Worm (Caenorhabditis elegans) whole organism, mixed stage, embryonic: Measurements from ENCODE around the gene C16C10.9.

Source experiments
- blmp-1 ChIP-seq: fragments of 150-350 bp; optimal IDR thresholded peaks from 2 replicates; lab custom pipeline; 2014; ENCODE audit warnings: missing biosample characterization, missing genetic modification characterization
- ceh-83 ChIP-seq: fragments of 200-800 bp; sonication (Bioruptor generic); optimal IDR thresholded peaks from 2 replicates; lab custom pipeline; 2018; ENCODE audit warnings: mild to moderate bottlenecking, missing genetic modification characterization, missing compliant biosample characterization
- ces-1 ChIP-seq: fragments of 150-350 bp; optimal IDR thresholded peaks from 2 replicates; lab custom pipeline; 2014; ENCODE audit warnings: missing biosample characterization, missing genetic modification reagents, missing genetic modification characterization
- drap-1 ChIP-seq: fragments of 200-800 bp; sonication (Bioruptor generic); optimal IDR thresholded peaks from 3 replicates; lab custom pipeline; 2018; ENCODE audit warnings: mild to moderate bottlenecking, missing genetic modification characterization, missing compliant biosample characterization
- flh-1 ChIP-seq: fragments of 200-800 bp; sonication (Bioruptor generic); optimal IDR thresholded peaks from 2 replicates; lab custom pipeline; 2018; ENCODE audit warnings: mild to moderate bottlenecking, missing genetic modification characterization, moderate library complexity, missing compliant biosample characterization
- ham-2 ChIP-seq: fragments of 200-800 bp; sonication (Bioruptor generic); optimal IDR thresholded peaks from 2 replicates; lab custom pipeline; 2018; ENCODE audit warnings: mild to moderate bottlenecking, missing genetic modification characterization, missing compliant biosample characterization
- hlh-1 ChIP-seq: fragments of 150-350 bp; optimal IDR thresholded peaks from 2 replicates; lab custom pipeline; 2014; ENCODE audit warnings: missing biosample characterization, missing genetic modification reagents, missing genetic modification characterization
- lin-32 ChIP-seq: fragments of 200-800 bp; sonication (Bioruptor generic); optimal IDR thresholded peaks from 2 replicates; lab custom pipeline; 2018; ENCODE audit warnings: mild to moderate bottlenecking, missing genetic modification characterization, missing compliant biosample characterization
- mab-5 ChIP-seq: fragments of 150-350 bp; optimal IDR thresholded peaks from 2 replicates; lab custom pipeline; 2014; ENCODE audit warnings: missing biosample characterization, missing genetic modification characterization
- mls-2 ChIP-seq: sonication (generic microtip); optimal IDR thresholded peaks from 2 replicates; lab custom pipeline; 2016; ENCODE audit warnings: mild to moderate bottlenecking, missing genetic modification characterization, moderate library complexity, missing compliant biosample characterization
- nhr-12 ChIP-seq: fragments of 150-350 bp; optimal IDR thresholded peaks from 2 replicates; lab custom pipeline; 2014; ENCODE audit warnings: missing biosample characterization, missing genetic modification characterization
- nhr-237 ChIP-seq: fragments of 150-350 bp; optimal IDR thresholded peaks from 2 replicates; lab custom pipeline; 2014; ENCODE audit warnings: missing biosample characterization, missing genetic modification characterization
- unc-120 ChIP-seq: sonication (generic microtip); optimal IDR thresholded peaks from 2 replicates; lab custom pipeline; 2017; ENCODE audit warnings: missing genetic modification characterization, missing compliant biosample characterization; ENCODE audit not compliant: poor library complexity, severe bottlenecking
- unc-39 ChIP-seq: fragments of 150-350 bp; optimal IDR thresholded peaks from 2 replicates; lab custom pipeline; 2014; ENCODE audit warnings: missing biosample characterization, missing genetic modification characterization
- ztf-11 ChIP-seq: fragments of 150-350 bp; optimal IDR thresholded peaks from 2 replicates; lab custom pipeline; 2014; ENCODE audit warnings: missing biosample characterization, missing genetic modification characterization

The C16C10.9 gene

DNA sequence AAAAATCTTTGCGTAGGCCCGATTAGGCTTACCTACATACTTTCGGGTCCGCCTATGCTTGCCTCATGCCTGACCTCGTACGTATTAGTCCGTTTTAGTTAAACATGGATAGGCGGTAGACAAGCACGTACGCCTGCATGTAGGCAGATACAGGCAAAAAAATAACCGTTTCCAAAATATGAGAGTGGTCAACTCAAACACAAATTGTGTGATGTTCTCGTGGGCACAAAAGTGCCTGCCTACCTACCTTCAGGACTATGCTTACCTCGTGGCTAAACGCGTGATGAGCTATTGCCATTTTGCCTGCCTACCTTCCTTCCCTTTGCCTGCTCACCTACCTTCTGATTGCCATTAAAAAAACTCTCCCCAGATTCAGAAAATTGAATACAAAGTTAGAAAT, 50.6 kb downstream of the C16C10.9 start:
- TF ChIP-seq unc-120 (tag; lab: Kevin White, UChicago) (no peak), nhr-237 (no peak), ceh-83 (GFP tag; lab: Kevin White, UChicago) (no peak), ces-1 (no peak), nhr-12 (tag; lab: Kevin White, UChicago) (no peak), flh-1 (GFP tag; lab: Kevin White, UChicago) (no peak), drap-1 (GFP tag; lab: Kevin White, UChicago) (no peak), ham-2 (GFP tag; lab: Kevin White, UChicago) (no peak), mab-5 (tag; lab: Kevin White, UChicago) (no peak), lin-32 (no peak), blmp-1 (no peak), unc-39 (tag; lab: Kevin White, UChicago) (no peak), ztf-11 (tag; lab: Kevin White, UChicago) (no peak), hlh-1 (tag; lab: Kevin White, UChicago) (no peak), mls-2 (tag; lab: Kevin White, UChicago) (no peak)
